Worm (Caenorhabditis elegans): ENCODE measurements around the gene shc-2.
A peak's percentile ranks its signal among the peaks of the same experiment; 100 is the strongest.

shc-2 gene

ce11 chrII:5032669-5033068 lies 63.7 kb downstream of the shc-2 start (continued):
- TF ChIP-seq ztf-3 (GFP tag; optimal IDR thresholded peaks at IDR 0.05) (no peak), lsy-27 (tag; optimal IDR thresholded peaks at IDR 0.05; ENCODE audit: borderline replicate concordance, insufficient read depth) (peak; percentile 68), lin-40 (tag; optimal IDR thresholded peaks at IDR 0.05) (peak; percentile 53), attf-5 (GFP tag; optimal IDR thresholded peaks at IDR 0.05) (peak; percentile 67), T26A5.8 (tag; optimal IDR thresholded peaks at IDR 0.05) (peak; percentile 63), Y67H2A.10 (GFP tag; conservative IDR thresholded peaks at IDR 0.05) (no peak), hmg-20 (GFP tag; IDR thresholded peaks at IDR 0.05) (peak; percentile 86), ceh-27 (GFP tag; optimal IDR thresholded peaks at IDR 0.05) (peak; percentile 54), F23B12.7 (tag; optimal IDR thresholded peaks at IDR 0.05; ENCODE audit: insufficient read depth) (peak; percentile 67), nfya-1 (tag; optimal IDR thresholded peaks at IDR 0.05; ENCODE audit: borderline replicate concordance, insufficient read depth) (no peak), gei-17 (GFP tag; optimal IDR thresholded peaks at IDR 0.05) (no peak), F10E7.11 (tag; optimal IDR thresholded peaks at IDR 0.05) (peak; percentile 22), F52B5.7 (tag; optimal IDR thresholded peaks at IDR 0.05) (peak; percentile 70), nhr-179 (tag; optimal IDR thresholded peaks at IDR 0.05) (no peak), B0261.1 (tag; optimal IDR thresholded peaks at IDR 0.05) (peak; percentile 93), F57A8.1 (GFP tag; optimal IDR thresholded peaks at IDR 0.05) (no peak), attf-3 (GFP tag; conservative IDR thresholded peaks at IDR 0.05) (peak; percentile 57; the same call in 1 of the 2 replicates), let-526 (GFP tag; IDR thresholded peaks at IDR 0.05) (no peak), ets-4 (GFP tag; optimal IDR thresholded peaks at IDR 0.05) (peak; percentile 7), F49E8.2 (tag; optimal IDR thresholded peaks at IDR 0.05; ENCODE audit: insufficient read depth) (no peak), athp-1 (tag; optimal IDR thresholded peaks at IDR 0.05) (peak; percentile 74), madf-3 (GFP tag; IDR thresholded peaks at IDR 0.05) (no peak), C06A6.2 (GFP tag; conservative IDR thresholded peaks at IDR 0.05) (peak; percentile 35; the same call in 1 of the 2 replicates), lsl-1 (GFP tag; optimal IDR thresholded peaks at IDR 0.05) (peak; percentile 60), lin-26 (GFP tag; IDR thresholded peaks at IDR 0.05) (peak; percentile 89), ztf-26 (tag; optimal IDR thresholded peaks at IDR 0.05) (peak; percentile 45), C17E4.6 (GFP tag; IDR thresholded peaks at IDR 0.05) (0 out of 2 replicates have a peak, but pooled peaks have one; percentile 13), let-607 (tag; optimal IDR thresholded peaks at IDR 0.05) (peak in 1 of 2 experiments; percentile 1), ama-1 (optimal IDR thresholded peaks at IDR 0.05) (no peak), ama-1 (GFP tag; optimal IDR thresholded peaks at IDR 0.05) (peak; percentile 59 to 60), Y56A3A.18 (GFP tag; IDR thresholded peaks at IDR 0.05) (0 out of 2 replicates have a peak, but pooled peaks have one; percentile 37)

DNA sequence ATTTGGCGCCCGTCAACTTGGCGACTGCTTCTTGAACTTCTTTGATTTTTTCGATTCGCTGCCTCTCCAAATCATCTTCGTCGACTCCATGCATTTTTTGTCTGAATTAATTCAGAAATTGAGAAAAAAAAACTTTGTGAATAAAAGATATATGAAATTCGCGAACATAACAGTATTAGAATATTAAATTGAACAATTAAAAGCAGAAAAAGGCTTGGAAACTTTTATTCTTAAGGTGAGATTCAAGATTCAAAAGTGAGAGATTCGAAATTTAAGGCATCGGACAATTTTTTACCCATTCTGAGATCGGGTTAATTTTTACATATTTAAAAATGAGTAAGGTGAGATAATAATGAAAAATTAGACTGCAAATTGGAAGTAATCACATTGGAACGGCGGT lies 65.0 kb downstream of the shc-2 start, which contains the start of gene F33G12.3:
Gene F33G12.3, minus strand, starts transcription at position 101 of the 400 bp plus-strand sequence.
- TF ChIP-seq C06A6.2 (GFP tag; conservative IDR thresholded peaks at IDR 0.05) (no peak), madf-10 (tag; optimal IDR thresholded peaks at IDR 0.05) (no peak), egl-18 (GFP tag; IDR thresholded peaks at IDR 0.05) (no peak), hlh-26 (GFP tag; conservative IDR thresholded peaks at IDR 0.05) (no peak), tbx-9 (tag; optimal IDR thresholded peaks at IDR 0.05; ENCODE audit: borderline replicate concordance) (no peak), hmg-20 (GFP tag; IDR thresholded peaks at IDR 0.05) (no peak), attf-3 (GFP tag; conservative IDR thresholded peaks at IDR 0.05) (no peak), lin-54 (GFP tag; optimal IDR thresholded peaks at IDR 0.05) (no peak), repo-1 (tag; optimal IDR thresholded peaks at IDR 0.05) (no peak)
